Worm (Caenorhabditis elegans) whole organism, mixed stage, embryonic: ENCODE results near the gene wrt-9.

Source experiments
- ces-1 ChIP-seq: fragments of 150-350 bp; optimal IDR thresholded peaks from 2 replicates; lab custom pipeline; 2014; ENCODE audit warnings: missing biosample characterization, missing genetic modification reagents, missing genetic modification characterization
- elt-1 ChIP-seq: sonication (generic microtip); optimal IDR thresholded peaks from 2 replicates; lab custom pipeline; 2017; ENCODE audit warnings: missing genetic modification characterization, mild to moderate bottlenecking, missing compliant biosample characterization, antibody characterized with exemption, moderate library complexity, borderline replicate concordance; ENCODE audit not compliant: insufficient read depth
- elt-3 ChIP-seq: fragments of 150-350 bp; optimal IDR thresholded peaks from 2 replicates; lab custom pipeline; 2014; ENCODE audit warnings: missing biosample characterization, missing genetic modification characterization
- lsy-2 ChIP-seq: fragments of 150-350 bp; optimal IDR thresholded peaks from 2 replicates; lab custom pipeline; 2014; ENCODE audit warnings: missing biosample characterization, missing genetic modification characterization
- nhr-2 ChIP-seq: fragments of 150-350 bp; optimal IDR thresholded peaks from 2 replicates; lab custom pipeline; 2014; ENCODE audit warnings: missing biosample characterization, missing genetic modification characterization
- nhr-76 ChIP-seq: sonication (generic microtip); optimal IDR thresholded peaks from 2 replicates; lab custom pipeline; 2017; ENCODE audit warnings: missing biosample characterization, missing genetic modification characterization
- snpc-4 ChIP-seq: fragments of 150-350 bp; optimal IDR thresholded peaks from 2 replicates; lab custom pipeline; 2014; ENCODE audit warnings: missing biosample characterization, missing genetic modification characterization
- unc-62 ChIP-seq: fragments of 150-350 bp; optimal IDR thresholded peaks from 2 replicates; lab custom pipeline; 2014; ENCODE audit warnings: missing biosample characterization, missing genetic modification reagents, missing genetic modification characterization
- ztf-11 ChIP-seq: fragments of 150-350 bp; optimal IDR thresholded peaks from 2 replicates; lab custom pipeline; 2014; ENCODE audit warnings: missing biosample characterization, missing genetic modification characterization

DNA sequence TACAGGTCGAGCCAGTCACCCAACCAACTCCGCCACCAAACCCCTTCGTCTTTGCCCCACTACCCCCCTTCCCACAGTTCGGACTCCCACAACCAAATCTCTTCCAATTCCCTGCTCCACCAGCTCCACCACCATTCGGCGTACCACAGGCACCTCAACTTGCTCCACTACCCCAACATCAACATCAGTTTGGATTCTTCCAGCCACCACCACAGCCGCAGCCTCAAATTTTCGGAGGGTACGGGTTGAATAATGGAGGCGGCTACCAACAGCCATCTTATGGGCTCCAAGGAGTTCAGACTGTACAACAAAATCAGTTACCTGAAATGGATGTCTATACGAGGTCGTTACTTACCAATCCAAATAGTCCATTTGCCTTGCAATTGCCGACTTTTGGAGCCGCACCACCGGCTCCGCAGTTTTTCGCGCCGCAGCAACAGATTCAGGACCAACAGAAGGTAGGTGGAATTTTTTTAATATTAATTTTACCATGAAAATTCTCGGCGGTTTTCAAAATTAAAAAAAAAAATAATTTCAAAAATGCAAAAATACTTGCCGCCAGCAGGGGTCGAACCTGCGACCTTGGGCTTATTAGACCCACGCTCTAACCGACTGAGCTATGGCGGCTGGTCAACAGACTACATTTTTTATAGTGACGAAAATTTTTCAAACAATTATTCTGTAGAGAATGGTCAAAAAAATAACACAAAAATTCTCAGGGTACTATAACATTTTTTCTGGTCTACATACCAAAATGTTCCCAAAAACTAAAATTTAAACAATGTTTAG is 12.9 kb downstream of the wrt-9 start:
- TF ChIP-seq lsy-2 (tag; lab: Kevin White, UChicago), result no peak
- no peak for TF ChIP-seq snpc-4 (tag; lab: Kevin White, UChicago)
- no peak for TF ChIP-seq unc-62 (GFP tag; lab: Kevin White, UChicago)
- no peak for TF ChIP-seq elt-1 (tag; lab: Kevin White, UChicago)
- TF ChIP-seq elt-3 (tag; lab: Kevin White, UChicago), result no peak
- no peak for TF ChIP-seq nhr-2
- TF ChIP-seq nhr-76 (tag; lab: Kevin White, UChicago), result no peak
- TF ChIP-seq ztf-11 (tag; lab: Kevin White, UChicago), result no peak
- TF ChIP-seq ces-1 (GFP tag; lab: Kevin White, UChicago), result no peak
